Fruit fly (Drosophila melanogaster) whole organism, embryonic: ENCODE data around the gene Sbf.

Experiments used
- Atf3 ChIP-seq: fragments of 200-800 bp; sonication (Bioruptor generic); optimal IDR thresholded peaks from 3 replicates; lab custom pipeline; 2016; ENCODE audit warnings: missing biosample characterization, missing genetic modification characterization
- CG1024 ChIP-seq: fragments of 200-800 bp; sonication (Bioruptor generic); IDR thresholded peaks from 2 replicates; pipeline ENCODE4 v1.3.6; 2022; ENCODE audit warnings: missing biosample characterization, missing genetic modification characterization
- CG11696 ChIP-seq: fragments of 200-800 bp; sonication (Bioruptor generic); IDR thresholded peaks from 2 replicates; pipeline ENCODE4 v1.3.6; 2022; ENCODE audit warnings: missing biosample characterization, missing genetic modification characterization
- CG12104 ChIP-seq: fragments of 200-800 bp; sonication (Bioruptor generic); optimal IDR thresholded peaks from 3 replicates; lab custom pipeline; 2016; ENCODE audit warnings: missing biosample characterization, missing genetic modification characterization
- CG1233 ChIP-seq: fragments of 200-800 bp; sonication (Bioruptor generic); optimal IDR thresholded peaks from 4 replicates; lab custom pipeline; 2018; ENCODE audit warnings: missing biosample characterization, mild to moderate bottlenecking, missing genetic modification characterization
- CG12391 ChIP-seq: fragments of 200-800 bp; sonication (Bioruptor generic); optimal IDR thresholded peaks from 3 replicates; lab custom pipeline; 2018; ENCODE audit warnings: missing biosample characterization, mild to moderate bottlenecking, missing genetic modification characterization, moderate library complexity
- CG14050 ChIP-seq: fragments of 200-800 bp; sonication (Bioruptor generic); IDR thresholded peaks from 3 replicates; pipeline ENCODE4 v1.3.6; 2022; ENCODE audit warnings: missing biosample characterization, missing genetic modification characterization
- CG14710 ChIP-seq: fragments of 200-800 bp; sonication (Bioruptor generic); optimal IDR thresholded peaks from 3 replicates; lab custom pipeline; 2019; ENCODE audit warnings: missing biosample characterization, mild to moderate bottlenecking, missing genetic modification characterization, moderate library complexity
- CG15011 ChIP-seq: fragments of 200-800 bp; sonication (Bioruptor generic); optimal IDR thresholded peaks from 3 replicates; lab custom pipeline; 2018; ENCODE audit warnings: missing biosample characterization, mild to moderate bottlenecking, missing genetic modification characterization
- CG18011 ChIP-seq: fragments of 200-800 bp; sonication (Bioruptor generic); optimal IDR thresholded peaks from 2 replicates; lab custom pipeline; 2017; ENCODE audit warnings: missing biosample characterization, missing genetic modification characterization, mild to moderate bottlenecking, moderate library complexity, missing genotype
- CG18262 ChIP-seq: fragments of 200-800 bp; optimal IDR thresholded peaks from 3 replicates; lab custom pipeline; 2019; ENCODE audit warnings: missing biosample characterization, mild to moderate bottlenecking, missing genetic modification characterization, moderate library complexity
- CG30431 ChIP-seq: fragments of 200-800 bp; sonication (Bioruptor generic); optimal IDR thresholded peaks from 2 replicates; lab custom pipeline; 2017; ENCODE audit warnings: missing biosample characterization, missing genetic modification characterization
- CG3065 ChIP-seq: fragments of 200-800 bp; sonication (Bioruptor generic); optimal IDR thresholded peaks from 2 replicates; lab custom pipeline; 2016; ENCODE audit warnings: missing biosample characterization, missing genetic modification characterization
- CG34422 ChIP-seq: fragments of 200-800 bp; sonication (Bioruptor generic); IDR thresholded peaks from 3 replicates; pipeline ENCODE4 v1.3.6; 2022; ENCODE audit warnings: missing biosample characterization, missing genetic modification characterization
- CG3995 ChIP-seq: fragments of 200-800 bp; sonication (Bioruptor generic); optimal IDR thresholded peaks from 3 replicates; lab custom pipeline; 2016; ENCODE audit warnings: missing biosample characterization, missing genetic modification characterization
- CG4328 ChIP-seq: fragments of 200-800 bp; sonication (Bioruptor generic); optimal IDR thresholded peaks from 3 replicates; lab custom pipeline; 2017; ENCODE audit warnings: missing biosample characterization, missing genetic modification reagents, missing genetic modification characterization
- CG4404 ChIP-seq: fragments of 200-800 bp; sonication (Bioruptor generic); IDR thresholded peaks from 2 replicates; pipeline ENCODE4 v1.3.6; 2022; ENCODE audit warnings: missing biosample characterization, missing genetic modification characterization
- CG4617 ChIP-seq: fragments of 200-800 bp; sonication (Bioruptor generic); optimal IDR thresholded peaks from 3 replicates; lab custom pipeline; 2016; ENCODE audit warnings: missing biosample characterization, missing genetic modification characterization, borderline replicate concordance
- CG6272 ChIP-seq: fragments of 200-800 bp; sonication (Bioruptor generic); IDR thresholded peaks from 2 replicates; pipeline ENCODE4 v1.3.6; 2022; ENCODE audit warnings: missing biosample characterization, missing genetic modification characterization
- CG7372 ChIP-seq: fragments of 200-800 bp; sonication (Bioruptor generic); IDR thresholded peaks from 2 replicates; pipeline ENCODE4 v1.3.6; 2022; ENCODE audit warnings: missing biosample characterization, missing genetic modification characterization
- CG7839 ChIP-seq: fragments of 200-800 bp; sonication (Bioruptor generic); optimal IDR thresholded peaks from 3 replicates; lab custom pipeline; 2018; ENCODE audit warnings: missing biosample characterization, mild to moderate bottlenecking, missing genetic modification characterization, moderate library complexity
- CG8924 ChIP-seq: fragments of 200-800 bp; optimal IDR thresholded peaks from 3 replicates; lab custom pipeline; 2019; ENCODE audit warnings: missing biosample characterization, mild to moderate bottlenecking, missing genetic modification characterization, moderate library complexity
- Ets65A ChIP-seq: fragments of 200-800 bp; sonication (Bioruptor generic); peaks from one replicate; lab custom pipeline; 2016; ENCODE audit warnings: missing biosample characterization, missing genetic modification characterization
- Gug ChIP-seq: fragments of 200-800 bp; sonication (Bioruptor generic); IDR thresholded peaks from 4 replicates; pipeline ENCODE4 v1.3.6; 2022; ENCODE audit warnings: missing biosample characterization, missing genetic modification characterization
- Lhr ChIP-seq: fragments of 200-800 bp; sonication (Bioruptor generic); optimal IDR thresholded peaks from 3 replicates; lab custom pipeline; 2017; ENCODE audit warnings: mild to moderate bottlenecking, missing biosample characterization, missing genetic modification reagents, missing genetic modification characterization
- Max ChIP-seq: fragments of 200-800 bp; sonication (Bioruptor generic); optimal IDR thresholded peaks from 2 replicates; lab custom pipeline; 2016; ENCODE audit warnings: missing biosample characterization, mild to moderate bottlenecking, missing genetic modification characterization
- NC2α ChIP-seq: fragments of 200-800 bp; sonication (Bioruptor generic); optimal IDR thresholded peaks from 2 replicates; lab custom pipeline; 2016; ENCODE audit warnings: missing biosample characterization, missing genetic modification characterization
- Oli ChIP-seq: fragments of 200-800 bp; sonication (Bioruptor generic); optimal IDR thresholded peaks from 2 replicates; lab custom pipeline; 2018; ENCODE audit warnings: missing biosample characterization, mild to moderate bottlenecking, missing genetic modification characterization, moderate library complexity
- Rfx ChIP-seq: fragments of 200-800 bp; sonication (Bioruptor generic); IDR thresholded peaks from 2 replicates; pipeline ENCODE4 v1.3.6; 2022; ENCODE audit warnings: missing biosample characterization, missing genetic modification characterization
- Spps ChIP-seq: fragments of 200-800 bp; sonication (Bioruptor generic); optimal IDR thresholded peaks from 2 replicates; lab custom pipeline; 2018; ENCODE audit warnings: missing biosample characterization, mild to moderate bottlenecking, missing genetic modification characterization
- ara ChIP-seq: fragments of 200-800 bp; sonication (Bioruptor generic); IDR thresholded peaks from 2 replicates; pipeline ENCODE4 v1.3.6; 2022; ENCODE audit warnings: missing biosample characterization, missing genetic modification characterization
- br ChIP-seq: fragments of >200 bp; optimal IDR thresholded peaks from 2 replicates; lab custom pipeline; 2017
- chinmo ChIP-seq: fragments of 200-800 bp; sonication (Bioruptor generic); IDR thresholded peaks from 4 replicates; pipeline ENCODE4 v1.3.6; 2022; ENCODE audit warnings: missing biosample characterization, missing genetic modification characterization; ENCODE audit not compliant: partially characterized antibody
- danr ChIP-seq: fragments of 200-800 bp; sonication (Bioruptor generic); IDR thresholded peaks from 2 replicates; pipeline ENCODE4 v1.3.6; 2022; ENCODE audit warnings: missing biosample characterization, missing genetic modification characterization
- disco-r ChIP-seq: fragments of 200-800 bp; sonication (Bioruptor generic); optimal IDR thresholded peaks from 2 replicates; lab custom pipeline; 2016; ENCODE audit warnings: missing biosample characterization, missing genetic modification characterization
- dpn ChIP-seq, 2 experiments: fragments of 200-800 bp; sonication (Bioruptor generic); optimal IDR thresholded peaks; 3 replicates each; lab custom pipeline; 2016; ENCODE audit warnings: missing biosample characterization in 2 of 2, missing genetic modification characterization in 2 of 2
- gt ChIP-seq: fragments of 200-800 bp; sonication (Bioruptor generic); IDR thresholded peaks from 2 replicates; pipeline ENCODE4 v1.3.6; 2022; ENCODE audit warnings: missing biosample characterization, missing genetic modification characterization
- hkb ChIP-seq, 2 experiments: fragments of 200-800 bp in 1 of 2; fragments of >200 bp in 1 of 2; sonication (Bioruptor generic) in 1 of 2; IDR thresholded peaks in 1 of 2; optimal IDR thresholded peaks in 1 of 2; 2 replicates each; pipeline versions ENCODE4 v1.3.6 to Lab custom; 2017 to 2022; ENCODE audit warnings: missing biosample characterization in 1 of 2, missing genetic modification characterization in 1 of 2
- jigr1 ChIP-seq: fragments of 200-800 bp; sonication (Bioruptor generic); IDR thresholded peaks from 3 replicates; pipeline ENCODE4 v1.3.6; 2022; ENCODE audit warnings: missing biosample characterization, missing genetic modification characterization
- klu ChIP-seq: fragments of 200-800 bp; sonication (Bioruptor generic); IDR thresholded peaks from 2 replicates; pipeline ENCODE4 v1.3.6; 2022; ENCODE audit warnings: missing biosample characterization, missing genetic modification characterization
- nerfin-2 ChIP-seq: fragments of 200-800 bp; sonication (Bioruptor generic); IDR thresholded peaks from 2 replicates; pipeline ENCODE4 v1.3.6; 2022; ENCODE audit warnings: missing biosample characterization, missing genetic modification characterization; ENCODE audit not compliant: partially characterized antibody
- org-1 ChIP-seq: fragments of 200-800 bp; sonication (Bioruptor generic); optimal IDR thresholded peaks from 2 replicates; lab custom pipeline; 2017; ENCODE audit warnings: missing biosample characterization, missing genetic modification characterization
- pan ChIP-seq, 4 experiments: fragments of >200 bp in 3 of 4; fragments of 200-800 bp in 1 of 4; sonication (Bioruptor generic) in 1 of 4; optimal IDR thresholded peaks in 3 of 4; IDR thresholded peaks in 1 of 4; 2 replicates each; pipeline versions ENCODE4 v1.3.6 to Lab custom; 2017 to 2022; ENCODE audit warnings: missing biosample characterization in 2 of 4, missing genetic modification characterization in 2 of 4, mixed read lengths in 1 of 4
- pnt ChIP-seq: fragments of 200-800 bp; sonication (Bioruptor generic); optimal IDR thresholded peaks from 3 replicates; lab custom pipeline; 2016; ENCODE audit warnings: missing biosample characterization, missing genetic modification characterization
- schlank ChIP-seq: fragments of 200-800 bp; sonication (Bioruptor generic); optimal IDR thresholded peaks from 2 replicates; lab custom pipeline; 2018; ENCODE audit warnings: missing biosample characterization, mild to moderate bottlenecking, missing genetic modification characterization
- scrt ChIP-seq: fragments of 200-800 bp; sonication (Bioruptor generic); optimal IDR thresholded peaks from 2 replicates; lab custom pipeline; 2018; ENCODE audit warnings: missing biosample characterization, mild to moderate bottlenecking, missing genetic modification characterization, moderate library complexity
- sens ChIP-seq: fragments of 200-800 bp; sonication (Bioruptor generic); peaks from one replicate; lab custom pipeline; 2016; ENCODE audit warnings: missing biosample characterization, missing genetic modification characterization
- tna ChIP-seq: fragments of 200-800 bp; sonication (Bioruptor generic); IDR thresholded peaks from 2 replicates; pipeline ENCODE4 v1.3.6; 2022; ENCODE audit warnings: missing biosample characterization, missing genetic modification characterization; ENCODE audit not compliant: partially characterized antibody
- ttk ChIP-seq: fragments of 200-800 bp; sonication (Bioruptor generic); IDR thresholded peaks from 2 replicates; pipeline ENCODE4 v2.1.2; 2022; ENCODE audit warnings: missing biosample characterization, missing genetic modification characterization
- vnd ChIP-seq: fragments of 200-800 bp; sonication (Bioruptor generic); IDR thresholded peaks from 3 replicates; pipeline ENCODE4 v1.3.6; 2022; ENCODE audit warnings: missing biosample characterization, missing genetic modification characterization; ENCODE audit not compliant: partially characterized antibody

The Sbf gene

dm6 chr3R:11780181-11780688, 16.5 kb downstream of the Sbf start (continued):
- TF ChIP-seq nerfin-2 (GFP tag; lab: Robert Waterston, UW) (no peak), CG34422 (GFP tag; lab: Robert Waterston, UW) (peak; percentile 90; the same call in 2 of the 3 replicates), NC2α (GFP tag; lab: Kevin White, UChicago) (no peak), Oli (tag; lab: Kevin White, UChicago) (peak; percentile 95), CG4404 (GFP tag; lab: Robert Waterston, UW) (peak; percentile 93), br (lab: Kevin White, UChicago) (no peak), Ets65A (GFP tag; lab: Kevin White, UChicago) (peak; percentile 56), Max (GFP tag; lab: Kevin White, UChicago) (peak; percentile 82), Atf3 (GFP tag; lab: Kevin White, UChicago) (peak; percentile 43), Gug (GFP tag; lab: Robert Waterston, UW) (peak; percentile 87), CG14710 (peak; percentile 98), scrt (peak; percentile 73), CG4617 (peak; percentile 78), CG18262 (tag; lab: Kevin White, UChicago) (peak; percentile 100), CG11696 (GFP tag; lab: Robert Waterston, UW) (no peak), sens (GFP tag; lab: Kevin White, UChicago) (peak; percentile 95), CG18011 (GFP tag; lab: Kevin White, UChicago) (peak; percentile 26), CG7372 (GFP tag; lab: Robert Waterston, UW) (peak; percentile 51; the same call in 1 of the 2 replicates), CG30431 (peak; percentile 95), CG15011 (GFP tag; lab: Kevin White, UChicago) (peak; percentile 75), schlank (tag; lab: Kevin White, UChicago) (no peak), CG12104 (GFP tag; lab: Kevin White, UChicago) (peak; percentile 84), chinmo (GFP tag; lab: Robert Waterston, UW) (0 out of 4 replicates have a peak, but pooled peaks have one; percentile 45), gt (GFP tag; lab: Robert Waterston, UW) (peak; percentile 79), Spps (tag; lab: Kevin White, UChicago) (peak; percentile 95), ara (GFP tag; lab: Robert Waterston, UW) (peak; percentile 97), Rfx (GFP tag; lab: Robert Waterston, UW) (no peak), CG6272 (GFP tag; lab: Robert Waterston, UW) (peak; percentile 85), org-1 (GFP tag; lab: Kevin White, UChicago) (peak; percentile 85), tna (no peak), klu (GFP tag; lab: Robert Waterston, UW) (peak; percentile 59; the same call in 1 of the 2 replicates), CG4328 (peak; percentile 65), hkb (optimal IDR thresholded peaks at IDR 0.05; lab: Kevin White, UChicago) (no peak), hkb (GFP tag; IDR thresholded peaks at IDR 0.05; lab: Robert Waterston, UW) (peak; percentile 85), ttk (GFP tag; lab: Robert Waterston, UW) (peak; percentile 88), CG1233 (GFP tag; lab: Kevin White, UChicago) (peak; percentile 88), CG3995 (GFP tag; lab: Kevin White, UChicago) (peak; percentile 11), jigr1 (peak; percentile 59; the same call in 1 of the 3 replicates), pan (optimal IDR thresholded peaks at IDR 0.05; lab: Kevin White, UChicago) (no peak), pan (GFP tag; optimal IDR thresholded peaks at IDR 0.05 in 1 of 2, IDR thresholded peaks at IDR 0.05 in 1 of 2) (peak in 1 of 2 experiments; percentile 78), CG12391 (tag; lab: Kevin White, UChicago) (peak; percentile 97), Lhr (peak; percentile 89), vnd (no peak), disco-r (GFP tag; lab: Kevin White, UChicago) (no peak), CG1024 (peak; percentile 80), CG14050 (GFP tag; lab: Robert Waterston, UW) (peak; percentile 52; the same call in 2 of the 3 replicates), CG3065 (GFP tag; lab: Kevin White, UChicago) (peak; percentile 88), dpn (GFP tag; optimal IDR thresholded peaks at IDR 0.05; lab: Kevin White, UChicago) (peak; percentile 4 to 86), CG7839 (tag; lab: Kevin White, UChicago) (peak; percentile 96), pnt (GFP tag; lab: Kevin White, UChicago) (no peak), danr (peak; percentile 58; the same call in 1 of the 2 replicates), CG8924 (peak; percentile 98)
